Fruit fly (Drosophila melanogaster) whole organism, adult: ENCODE data around the gene CG31467.

ENCODE experiments used
- CG11617 ChIP-seq: fragments of 200-800 bp; sonication (Bioruptor generic); optimal IDR thresholded peaks from 2 replicates; lab custom pipeline; 2017; ENCODE audit warnings: mild to moderate bottlenecking, missing biosample characterization, missing genetic modification reagents, missing genetic modification characterization
- CG12768 ChIP-seq: fragments of 200-800 bp; sonication (Bioruptor generic); optimal IDR thresholded peaks from 2 replicates; lab custom pipeline; 2017; ENCODE audit warnings: missing biosample characterization, missing genetic modification characterization, mild to moderate bottlenecking, moderate library complexity, missing genetic modification reagents
- CG14711 ChIP-seq: fragments of 200-800 bp; sonication (Bioruptor generic); optimal IDR thresholded peaks from 2 replicates; lab custom pipeline; 2018; ENCODE audit warnings: missing biosample characterization, mild to moderate bottlenecking, missing genetic modification characterization, moderate library complexity
- CG1620 ChIP-seq: fragments of 200-800 bp; sonication (Bioruptor generic); optimal IDR thresholded peaks from 2 replicates; lab custom pipeline; 2016; ENCODE audit warnings: missing biosample characterization, missing genetic modification characterization
- CG33017 ChIP-seq: fragments of 200-800 bp; sonication (Bioruptor generic); optimal IDR thresholded peaks from 2 replicates; lab custom pipeline; 2018; ENCODE audit warnings: missing biosample characterization, mild to moderate bottlenecking, missing genetic modification characterization, moderate library complexity
- CG5204 ChIP-seq: fragments of 200-800 bp; sonication (Bioruptor generic); optimal IDR thresholded peaks from 2 replicates; lab custom pipeline; 2016; ENCODE audit warnings: missing biosample characterization, missing genetic modification characterization
- CG7045 ChIP-seq: fragments of 200-800 bp; sonication (Bioruptor generic); optimal IDR thresholded peaks from 2 replicates; lab custom pipeline; 2017; ENCODE audit warnings: missing biosample characterization, mild to moderate bottlenecking, missing genetic modification characterization
- CG7101 ChIP-seq: fragments of 200-800 bp; sonication (Bioruptor generic); optimal IDR thresholded peaks from 2 replicates; lab custom pipeline; 2018; ENCODE audit warnings: missing biosample characterization, mild to moderate bottlenecking, missing genetic modification characterization, moderate library complexity
- Clk ChIP-seq: fragments of 200-800 bp; sonication (Bioruptor generic); optimal IDR thresholded peaks from 2 replicates; lab custom pipeline; 2017; ENCODE audit warnings: missing biosample characterization, missing genetic modification characterization
- Crg-1 ChIP-seq: fragments of 200-800 bp; sonication (Bioruptor generic); optimal IDR thresholded peaks from 2 replicates; lab custom pipeline; 2016; ENCODE audit warnings: missing biosample characterization, missing genetic modification characterization
- Hr96 ChIP-seq: fragments of 200-800 bp; sonication (Bioruptor generic); optimal IDR thresholded peaks from 2 replicates; lab custom pipeline; 2016; ENCODE audit warnings: missing biosample characterization, missing genetic modification characterization
- Mnt ChIP-seq: fragments of 200-800 bp; sonication (Bioruptor generic); optimal IDR thresholded peaks from 2 replicates; lab custom pipeline; 2016; ENCODE audit warnings: missing biosample characterization, mild to moderate bottlenecking, missing genetic modification characterization
- bab1 ChIP-seq: fragments of 200-800 bp; sonication (Bioruptor generic); optimal IDR thresholded peaks from 3 replicates; lab custom pipeline; 2019; ENCODE audit warnings: missing biosample characterization, mild to moderate bottlenecking, missing genetic modification characterization, moderate library complexity
- cic ChIP-seq: fragments of 200-800 bp; sonication (Bioruptor generic); optimal IDR thresholded peaks from 2 replicates; lab custom pipeline; 2017; ENCODE audit warnings: missing biosample characterization, mild to moderate bottlenecking, missing genetic modification characterization, moderate library complexity
- cnc ChIP-seq, 2 experiments: fragments of >200 bp; optimal IDR thresholded peaks; 2 replicates each; lab custom pipeline; 2017
- kay ChIP-seq: fragments of 200-800 bp; sonication (Bioruptor generic); peaks from one replicate; lab custom pipeline; 2016; ENCODE audit warnings: missing biosample characterization, missing genetic modification characterization, borderline replicate concordance
- ovo ChIP-seq: fragments of 200-800 bp; sonication (Bioruptor generic); optimal IDR thresholded peaks from 2 replicates; lab custom pipeline; 2016; ENCODE audit warnings: missing biosample characterization, missing genetic modification characterization
- pad ChIP-seq: fragments of 200-800 bp; sonication (Bioruptor generic); optimal IDR thresholded peaks from 3 replicates; lab custom pipeline; 2017; ENCODE audit warnings: missing biosample characterization, missing genetic modification characterization, mild to moderate bottlenecking, moderate library complexity, missing genetic modification reagents
- tj ChIP-seq: fragments of 200-800 bp; sonication (Bioruptor generic); optimal IDR thresholded peaks from 3 replicates; lab custom pipeline; 2017; ENCODE audit warnings: missing biosample characterization, mild to moderate bottlenecking, missing genetic modification characterization, moderate library complexity
- toe ChIP-seq: fragments of 200-800 bp; sonication (Bioruptor generic); optimal IDR thresholded peaks from 2 replicates; lab custom pipeline; 2016; ENCODE audit warnings: missing biosample characterization, missing genetic modification characterization

Gene CG31467

DNA sequence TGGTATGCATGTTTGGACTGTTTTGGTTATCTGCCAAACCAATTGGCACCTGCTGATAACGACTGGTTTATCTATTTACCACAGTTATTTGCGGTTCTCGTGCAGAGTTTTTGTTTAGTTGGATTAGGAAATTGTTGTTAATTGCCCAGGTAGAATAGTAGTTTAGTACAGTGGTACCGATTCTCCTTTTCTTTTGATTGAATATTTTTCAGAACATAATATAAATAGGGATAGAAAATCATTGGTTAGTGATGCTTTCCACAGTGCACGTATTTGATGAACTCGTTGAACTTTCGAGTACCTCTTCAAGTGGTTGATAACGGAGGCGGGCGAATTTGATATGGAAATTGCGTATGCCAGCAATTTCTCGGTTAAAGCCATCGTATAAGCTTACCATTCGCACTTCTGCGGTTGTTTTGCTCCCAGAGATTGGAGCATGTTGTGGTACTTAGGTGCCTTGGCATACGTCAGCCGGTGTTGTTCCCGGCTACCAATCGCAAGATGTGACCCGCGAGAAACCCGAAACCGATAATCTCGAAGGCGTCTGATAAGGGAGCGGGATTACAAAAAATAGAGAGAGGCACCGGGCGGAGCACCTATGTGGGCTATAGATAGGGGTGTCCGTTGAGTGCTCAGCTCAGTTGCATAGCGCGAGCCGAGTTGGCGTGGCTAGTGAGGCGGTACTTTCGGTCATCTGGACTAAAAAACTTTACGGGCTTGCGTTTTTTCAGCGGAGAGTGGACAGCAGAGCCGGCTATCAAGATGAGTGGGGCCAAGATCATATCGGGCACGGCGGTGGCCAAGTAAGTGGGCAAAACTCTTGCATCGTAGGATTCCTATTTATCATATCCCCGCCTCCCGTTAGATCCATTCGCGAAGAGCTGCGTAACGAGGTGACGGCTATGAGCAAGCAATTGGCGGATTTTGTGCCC lies 7.4 kb downstream of the CG31467 start:
- TF ChIP-seq pad (GFP tag; lab: Kevin White, UChicago) (no peak), kay (no peak), CG5204 (GFP tag; lab: Kevin White, UChicago) (no peak), tj (GFP tag; lab: Kevin White, UChicago) (peak; percentile 8), CG11617 (GFP tag; lab: Kevin White, UChicago) (peak; percentile 6), Clk (GFP tag; lab: Kevin White, UChicago) (no peak), cic (GFP tag; lab: Kevin White, UChicago) (peak; percentile 1), CG7101 (tag; lab: Kevin White, UChicago) (no peak), cnc (optimal IDR thresholded peaks at IDR 0.05; lab: Kevin White, UChicago) (no peak)

DNA sequence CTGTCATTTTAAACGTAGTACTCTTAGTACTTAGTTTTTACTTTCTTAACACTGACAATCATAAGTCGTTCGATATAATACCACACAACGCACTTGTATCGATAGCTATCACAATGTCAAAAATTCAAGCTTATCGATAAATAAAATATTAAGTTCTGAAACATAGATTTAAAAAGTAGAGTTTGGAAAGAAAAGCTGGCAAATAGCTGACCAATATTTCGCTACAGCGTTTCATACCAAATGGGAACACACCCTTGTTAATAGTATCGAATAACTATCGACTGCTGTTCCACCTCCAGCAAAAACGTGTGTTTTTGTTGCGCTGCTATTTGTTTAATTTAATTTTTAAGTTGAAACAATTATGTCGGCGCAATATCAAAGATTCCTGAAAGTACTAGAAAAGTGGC lies 10.3 kb downstream of the CG31467 start, which contains the start of the genes pug, CG14683 and CG46459:
pug (plus strand) TSS at position 164 of the 407 bp plus-strand sequence.
CG14683 (plus strand) TSS at position 277 of the 407 bp plus-strand sequence.
CG46459 (plus strand) TSS at position 277 of the 407 bp plus-strand sequence.
- no peak for TF ChIP-seq CG7045
- peak; percentile 45 for TF ChIP-seq toe (GFP tag; lab: Kevin White, UChicago)
- peak; percentile 53 for TF ChIP-seq Hr96
- no peak for TF ChIP-seq CG33017
- TF ChIP-seq Crg-1 (GFP tag; lab: Kevin White, UChicago) = peak; percentile 28
- TF ChIP-seq CG5204 (GFP tag; lab: Kevin White, UChicago) = peak; percentile 19
- no peak for TF ChIP-seq ovo (GFP tag; lab: Kevin White, UChicago)
- peak; percentile 22 for TF ChIP-seq pad (GFP tag; lab: Kevin White, UChicago)
- TF ChIP-seq CG11617 (GFP tag; lab: Kevin White, UChicago) = no peak
- no peak for TF ChIP-seq Clk (GFP tag; lab: Kevin White, UChicago)
- no peak for TF ChIP-seq CG12768 (GFP tag; lab: Kevin White, UChicago)
- no peak for TF ChIP-seq tj (GFP tag; lab: Kevin White, UChicago)
- peak; percentile 18 for TF ChIP-seq CG7101 (tag; lab: Kevin White, UChicago)
- TF ChIP-seq bab1 (GFP tag; lab: Kevin White, UChicago) = peak; percentile 11
- peak; percentile 15 for TF ChIP-seq CG14711
- TF ChIP-seq cnc (optimal IDR thresholded peaks at IDR 0.05; lab: Kevin White, UChicago) = no peak
- peak; percentile 68 for TF ChIP-seq kay
- TF ChIP-seq cic (GFP tag; lab: Kevin White, UChicago) = no peak
- peak; percentile 56 for TF ChIP-seq Mnt (GFP tag; lab: Kevin White, UChicago)
- TF ChIP-seq CG1620 (GFP tag; lab: Kevin White, UChicago) = peak; percentile 46

- TF ChIP-seq CG1620 (GFP tag; lab: Kevin White, UChicago) (no peak), Hr96 (no peak), tj (GFP tag; lab: Kevin White, UChicago) (no peak), CG7045 (no peak), bab1 (GFP tag; lab: Kevin White, UChicago) (no peak), pad (GFP tag; lab: Kevin White, UChicago) (no peak), Mnt (GFP tag; lab: Kevin White, UChicago) (no peak), Crg-1 (GFP tag; lab: Kevin White, UChicago) (no peak), CG12768 (GFP tag; lab: Kevin White, UChicago) (no peak), CG7101 (tag; lab: Kevin White, UChicago) (no peak)
Observed at dm6 chr3R:10688835-10689234, 17.8 kb downstream of the CG31467 start.

dm6 chr3R:10688160-10688559 lies 18.5 kb downstream of the CG31467 start:
- TF ChIP-seq CG7101 (tag; lab: Kevin White, UChicago) (no peak), ovo (GFP tag; lab: Kevin White, UChicago) (no peak), Hr96 (no peak), cnc (optimal IDR thresholded peaks at IDR 0.05; lab: Kevin White, UChicago) (no peak), pad (GFP tag; lab: Kevin White, UChicago) (no peak), Clk (GFP tag; lab: Kevin White, UChicago) (no peak), CG1620 (GFP tag; lab: Kevin White, UChicago) (no peak), toe (GFP tag; lab: Kevin White, UChicago) (no peak)

dm6 chr3R:10687312-10687711 lies 19.4 kb downstream of the CG31467 start:
- no peak for TF ChIP-seq cic (GFP tag; lab: Kevin White, UChicago)
- TF ChIP-seq pad (GFP tag; lab: Kevin White, UChicago) = no peak
- TF ChIP-seq ovo (GFP tag; lab: Kevin White, UChicago) = no peak
- no peak for TF ChIP-seq CG14711

DNA sequence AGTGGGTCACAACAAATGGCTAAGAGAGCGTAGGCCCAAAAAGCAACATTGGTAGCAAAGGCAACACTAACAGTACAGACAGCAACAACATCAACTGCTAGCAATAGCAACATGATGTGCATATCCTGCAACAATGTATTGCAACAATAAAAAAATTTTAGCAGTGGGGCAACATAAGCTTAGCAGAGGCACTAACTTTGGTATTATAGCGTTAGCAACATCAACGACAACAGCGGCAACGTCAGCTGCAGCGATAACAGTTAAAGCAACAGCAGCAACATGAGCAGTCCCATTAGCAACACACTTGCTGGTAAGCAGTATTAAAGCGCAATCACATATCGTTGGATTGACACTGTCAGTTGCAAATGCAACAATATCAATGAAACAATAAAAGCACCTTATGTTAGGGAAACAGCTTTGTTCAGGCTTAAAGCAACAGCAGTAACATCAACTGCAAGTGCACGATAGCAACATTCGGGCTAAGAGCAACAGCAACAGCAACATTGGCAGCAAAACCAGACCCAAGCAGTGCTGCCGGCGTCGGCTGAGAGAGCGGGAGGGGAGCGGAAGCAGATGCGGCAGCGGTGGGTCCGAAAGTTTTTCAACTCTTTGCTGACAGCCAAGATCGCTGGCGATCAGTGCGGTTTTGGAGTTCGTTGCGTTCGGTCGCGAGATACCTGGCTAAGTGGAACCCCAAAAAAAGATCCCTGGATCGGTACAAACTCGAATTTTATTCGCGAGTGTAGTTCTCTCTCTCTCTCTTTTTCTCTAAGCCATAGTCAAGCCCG lies 20.2 kb downstream of the CG31467 start, which contains the start of gene Skel:
Skel (plus strand) TSS at position 637 of the 788 bp plus-strand sequence.
- TF ChIP-seq CG11617 (GFP tag; lab: Kevin White, UChicago) = no peak
- TF ChIP-seq ovo (GFP tag; lab: Kevin White, UChicago) = no peak
- TF ChIP-seq toe (GFP tag; lab: Kevin White, UChicago) = no peak
- TF ChIP-seq Crg-1 (GFP tag; lab: Kevin White, UChicago) = no peak
- TF ChIP-seq kay = no peak
- no peak for TF ChIP-seq CG1620 (GFP tag; lab: Kevin White, UChicago)
- no peak for TF ChIP-seq CG12768 (GFP tag; lab: Kevin White, UChicago)
- no peak for TF ChIP-seq Hr96
